Fruit fly (Drosophila melanogaster): ENCODE results near the gene CG33500.

CG33500 gene

dm6 chr3L:11552996-11553671, 44.7 kb downstream of the CG33500 start (continued):
- TF ChIP-seq grn (GFP tag; optimal IDR thresholded peaks at IDR 0.05) (no peak), Stat92E (GFP tag; optimal IDR thresholded peaks at IDR 0.05) (peak in 1 of 3 experiments; percentile 70), pan (optimal IDR thresholded peaks at IDR 0.05) (no peak), pan (GFP tag; optimal IDR thresholded peaks at IDR 0.05 in 1 of 2, IDR thresholded peaks at IDR 0.05 in 1 of 2) (peak in 1 of 2 experiments; percentile 36), CG14710 (tag; optimal IDR thresholded peaks at IDR 0.05) (peak; percentile 3), pfk (GFP tag; optimal IDR thresholded peaks at IDR 0.05) (peak; percentile 5), NC2β (GFP tag; optimal IDR thresholded peaks at IDR 0.05) (peak; percentile 1), salm (tag; optimal IDR thresholded peaks at IDR 0.05) (peak; percentile 17), sens-2 (GFP tag; IDR thresholded peaks at IDR 0.05) (no peak), CG34376 (GFP tag; optimal IDR thresholded peaks at IDR 0.05) (peak; percentile 78), zen2 (GFP tag; IDR thresholded peaks at IDR 0.05; ENCODE audit: partially characterized antibody) (peak; percentile 95), CG7987 (GFP tag; optimal IDR thresholded peaks at IDR 0.05) (no peak), CG3163 (GFP tag; optimal IDR thresholded peaks at IDR 0.05) (peak; percentile 59), CG15696 (tag; optimal IDR thresholded peaks at IDR 0.05) (no peak), pho (GFP tag; optimal IDR thresholded peaks at IDR 0.05) (no peak), Atf3 (GFP tag; optimal IDR thresholded peaks at IDR 0.05) (no peak), gcm (GFP tag; optimal IDR thresholded peaks at IDR 0.05) (peak; percentile 56), CG43689 (GFP tag; IDR thresholded peaks at IDR 0.05) (no peak), CG34224 (GFP tag; IDR thresholded peaks at IDR 0.05; ENCODE audit: partially characterized antibody) (peak; percentile 94), corto (GFP tag; optimal IDR thresholded peaks at IDR 0.05) (peak; percentile 70), abd-A (tag; optimal IDR thresholded peaks at IDR 0.05) (peak; percentile 88), phol (tag; optimal IDR thresholded peaks at IDR 0.05) (no peak), CG10462 (GFP tag; optimal IDR thresholded peaks at IDR 0.05) (no peak), CG13296 (GFP tag; optimal IDR thresholded peaks at IDR 0.05) (peak; percentile 44), odd (GFP tag; optimal IDR thresholded peaks at IDR 0.05) (peak; percentile 42), Bgb (GFP tag; IDR thresholded peaks at IDR 0.05; ENCODE audit: partially characterized antibody) (peak; percentile 43; the same call in 1 of the 2 replicates), CG18262 (tag; optimal IDR thresholded peaks at IDR 0.05) (peak; percentile 36), ftz-f1 (GFP tag; optimal IDR thresholded peaks at IDR 0.05) (peak; percentile 59), HmgD (GFP tag; optimal IDR thresholded peaks at IDR 0.05) (peak; percentile 20), MBD-R2 (GFP tag; IDR thresholded peaks at IDR 0.05) (no peak; the same call in 1 of the 2 replicates), CG6175 (GFP tag; IDR thresholded peaks at IDR 0.05) (peak; percentile 97), Trl (optimal IDR thresholded peaks at IDR 0.05) (peak; percentile 99 to 100), Trl (GFP tag; optimal IDR thresholded peaks at IDR 0.05) (peak; percentile 78), CG32532 (GFP tag; IDR thresholded peaks at IDR 0.05) (0 out of 2 replicates have a peak, but pooled peaks have one; percentile 31), CG2678 (tag; optimal IDR thresholded peaks at IDR 0.05) (peak; percentile 13), Hr78 (GFP tag; optimal IDR thresholded peaks at IDR 0.05) (peak in 1 of 2 experiments; percentile 66), Tbp (GFP tag; optimal IDR thresholded peaks at IDR 0.05) (peak; percentile 18), Xrp1 (GFP tag; IDR thresholded peaks at IDR 0.05) (no peak), nmo (GFP tag; optimal IDR thresholded peaks at IDR 0.05) (peak; percentile 4), wek (GFP tag; optimal IDR thresholded peaks at IDR 0.05) (peak; percentile 1), toy (GFP tag; IDR thresholded peaks at IDR 0.05) (0 out of 2 replicates have a peak, but pooled peaks have one; percentile 6), CG2116 (GFP tag; optimal IDR thresholded peaks at IDR 0.05) (no peak), Hr51 (GFP tag; optimal IDR thresholded peaks at IDR 0.05) (peak in 1 of 2 experiments; percentile 53), bigmax (GFP tag; optimal IDR thresholded peaks at IDR 0.05) (peak; percentile 0), z (GFP tag; IDR thresholded peaks at IDR 0.05) (peak; percentile 71; the same call in 2 of the 3 replicates), Spps (tag; optimal IDR thresholded peaks at IDR 0.05) (peak; percentile 6), pum (GFP tag; optimal IDR thresholded peaks at IDR 0.05) (no peak), Taf1 (GFP tag; IDR thresholded peaks at IDR 0.05) (no peak), emc (GFP tag; optimal IDR thresholded peaks at IDR 0.05) (no peak)

Measured in whole organism, embryonic.